Worm (Caenorhabditis elegans): Measurements from ENCODE around the gene Y43F8B.25.
A peak's percentile ranks its signal among the peaks of the same experiment; 100 is the strongest.

The Y43F8B.25 gene

ce11 chrV:19495145-19495544, 32.4 kb downstream of the Y43F8B.25 start:
- TF ChIP-seq nhr-102 (tag; optimal IDR thresholded peaks at IDR 0.05) = no peak
- TF ChIP-seq jun-1 (tag; optimal IDR thresholded peaks at IDR 0.05) = no peak
- peak; percentile 89 for TF ChIP-seq set-16 (GFP tag; IDR thresholded peaks at IDR 0.05)
- no peak for TF ChIP-seq ces-1 (GFP tag; optimal IDR thresholded peaks at IDR 0.05)
- no peak for TF ChIP-seq lin-15B (tag; optimal IDR thresholded peaks at IDR 0.05)
- 0 out of 2 replicates have a peak, but pooled peaks have one; percentile 20 for TF ChIP-seq snpc-1.2 (GFP tag; IDR thresholded peaks at IDR 0.05)

ce11 chrV:19495587-19495986, 32.9 kb downstream of the Y43F8B.25 start, which contains the start of gene scl-21:
Gene scl-21, minus strand, starts transcription at chrV:19495687.
- TF ChIP-seq cey-2 (tag; optimal IDR thresholded peaks at IDR 0.05; ENCODE audit: borderline replicate concordance, insufficient read depth) (no peak), unc-62 (GFP tag; optimal IDR thresholded peaks at IDR 0.05 in 1 of 2) (no peak), unc-62 (tag; optimal IDR thresholded peaks at IDR 0.05) (no peak), F26F4.8 (GFP tag; conservative IDR thresholded peaks at IDR 0.05) (no peak), nhr-11 (tag; optimal IDR thresholded peaks at IDR 0.05) (no peak), spr-3 (GFP tag; optimal IDR thresholded peaks at IDR 0.05) (no peak), ZK337.2 (GFP tag; IDR thresholded peaks at IDR 0.05) (no peak), aly-2 (tag; optimal IDR thresholded peaks at IDR 0.05) (no peak), mxl-2 (GFP tag; conservative IDR thresholded peaks at IDR 0.05) (no peak), mep-1 (tag; optimal IDR thresholded peaks at IDR 0.05) (no peak), sdz-12 (GFP tag; optimal IDR thresholded peaks at IDR 0.05) (no peak), T26A8.4 (GFP tag; IDR thresholded peaks at IDR 0.05) (no peak), fos-1 (tag; optimal IDR thresholded peaks at IDR 0.05) (no peak), R02D3.7 (tag; optimal IDR thresholded peaks at IDR 0.05) (no peak), lin-29 (GFP tag; IDR thresholded peaks at IDR 0.05) (no peak), php-3 (GFP tag; IDR thresholded peaks at IDR 0.05) (no peak), Y5F2A.4 (GFP tag; optimal IDR thresholded peaks at IDR 0.05) (no peak), daf-16 (GFP tag; optimal IDR thresholded peaks at IDR 0.05) (no peak), daf-16 (tag; optimal IDR thresholded peaks at IDR 0.05) (no peak), ceh-62 (tag; optimal IDR thresholded peaks at IDR 0.05) (no peak)

DNA sequence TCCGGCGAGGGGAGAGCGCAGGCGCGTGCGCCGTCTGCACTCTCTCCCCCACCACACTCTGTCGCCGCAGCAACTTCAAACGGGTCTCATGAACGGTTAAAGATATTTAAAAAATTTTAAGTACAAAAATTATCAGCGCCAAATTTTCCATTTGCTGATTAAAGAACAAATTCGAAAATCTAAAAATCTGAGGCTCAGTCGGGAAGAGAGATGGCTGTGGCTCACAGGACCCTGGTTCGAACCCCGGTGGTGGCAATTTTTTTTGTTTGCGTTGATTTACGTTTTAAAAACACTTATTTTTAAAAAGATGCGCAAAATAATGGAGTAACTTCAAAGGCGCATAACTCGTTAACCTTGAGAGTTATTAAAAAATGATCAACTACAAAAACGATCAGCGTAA, 34.4 kb downstream of the Y43F8B.25 start:
- TF ChIP-seq madf-9 (GFP tag; conservative IDR thresholded peaks at IDR 0.05) (no peak), lin-29 (GFP tag; IDR thresholded peaks at IDR 0.05) (no peak), aha-1 (tag) (peak; percentile 2)

- TF ChIP-seq unc-62 (GFP tag; optimal IDR thresholded peaks at IDR 0.05 in 1 of 2) = peak in 1 of 2 experiments; percentile 97
- no peak for TF ChIP-seq unc-62 (tag; optimal IDR thresholded peaks at IDR 0.05)
- TF ChIP-seq Y48G9A.11 (GFP tag; IDR thresholded peaks at IDR 0.05) = no peak
Measured at ce11 chrV:19501389-19501788, 38.7 kb downstream of the Y43F8B.25 start.

ce11 chrV:19502579-19503151, 40.0 kb downstream of the Y43F8B.25 start, which contains the start of gene Y43F8B.3:
Gene Y43F8B.3, plus strand, starts transcription at chrV:19503101.
- no peak for TF ChIP-seq dve-1 (tag; optimal IDR thresholded peaks at IDR 0.05; ENCODE audit: insufficient read depth)
- no peak for TF ChIP-seq nhr-6 (tag; optimal IDR thresholded peaks at IDR 0.05)
- no peak for TF ChIP-seq Y48G9A.11 (GFP tag; IDR thresholded peaks at IDR 0.05)
- TF ChIP-seq aha-1 (tag) = no peak
- TF ChIP-seq dmd-6 (GFP tag; IDR thresholded peaks at IDR 0.05) = no peak
- no peak for TF ChIP-seq F44E2.7 (GFP tag; IDR thresholded peaks at IDR 0.05)
- no peak for TF ChIP-seq daf-12 (tag; optimal IDR thresholded peaks at IDR 0.05)
- no peak for TF ChIP-seq ceh-44 (GFP tag; IDR thresholded peaks at IDR 0.05)
- TF ChIP-seq lin-15B (tag; optimal IDR thresholded peaks at IDR 0.05) = no peak
- TF ChIP-seq nhr-11 (tag; optimal IDR thresholded peaks at IDR 0.05) = no peak

All from whole organism, L4 larva.